Worm (Caenorhabditis elegans): ENCODE results near the gene srh-109.

Gene srh-109

ce11 chrV:17173738-17174137 lies 46.5 kb downstream of the srh-109 start, which contains the start of gene srbc-25:
srbc-25 (plus strand) TSS chrV:17174038.
- no peak for TF ChIP-seq lin-39 (tag; optimal IDR thresholded peaks at IDR 0.05)
- TF ChIP-seq fos-1 (tag; optimal IDR thresholded peaks at IDR 0.05), result no peak
- TF ChIP-seq eor-1 (tag; optimal IDR thresholded peaks at IDR 0.05), result no peak
- no peak for TF ChIP-seq ztf-4 (tag; optimal IDR thresholded peaks at IDR 0.05)

ce11 chrV:17171551-17171950 lies 48.7 kb downstream of the srh-109 start, which contains the start of gene srbc-26:
srbc-26 (plus strand) TSS chrV:17171851.
- TF ChIP-seq pha-4 (tag; optimal IDR thresholded peaks at IDR 0.05) (no peak), nhr-23 (tag; optimal IDR thresholded peaks at IDR 0.05) (no peak), eor-1 (tag; optimal IDR thresholded peaks at IDR 0.05) (no peak), ztf-4 (tag; optimal IDR thresholded peaks at IDR 0.05) (no peak), nhr-12 (tag; optimal IDR thresholded peaks at IDR 0.05) (no peak), fkh-2 (tag; optimal IDR thresholded peaks at IDR 0.05) (no peak), elt-1 (tag; optimal IDR thresholded peaks at IDR 0.05) (no peak), nhr-28 (tag; optimal IDR thresholded peaks at IDR 0.05) (no peak), lin-15B (tag; optimal IDR thresholded peaks at IDR 0.05) (no peak), unc-39 (tag; optimal IDR thresholded peaks at IDR 0.05) (no peak), nhr-43 (tag; optimal IDR thresholded peaks at IDR 0.05; ENCODE audit: poor library complexity, severe bottlenecking) (no peak), ztf-11 (tag; optimal IDR thresholded peaks at IDR 0.05) (no peak), mml-1 (tag; optimal IDR thresholded peaks at IDR 0.05) (no peak), lsy-12 (tag; optimal IDR thresholded peaks at IDR 0.05) (no peak), aly-2 (tag; optimal IDR thresholded peaks at IDR 0.05) (no peak), zag-1 (tag; optimal IDR thresholded peaks at IDR 0.05) (no peak), fkh-10 (GFP tag; optimal IDR thresholded peaks at IDR 0.05) (no peak)

ce11 chrV:17170822-17171221 lies 49.4 kb downstream of the srh-109 start, which contains the start of gene srw-51:
srw-51 (minus strand) TSS chrV:17170922.
- TF ChIP-seq skn-1 (tag; optimal IDR thresholded peaks at IDR 0.05), result no peak

Data from whole organism, L3 larva.